Fruit fly (Drosophila melanogaster): Measurements from ENCODE around the gene CG18764.
A peak's percentile ranks its signal among the peaks of the same experiment; 100 is the strongest.

The CG18764 gene

DNA sequence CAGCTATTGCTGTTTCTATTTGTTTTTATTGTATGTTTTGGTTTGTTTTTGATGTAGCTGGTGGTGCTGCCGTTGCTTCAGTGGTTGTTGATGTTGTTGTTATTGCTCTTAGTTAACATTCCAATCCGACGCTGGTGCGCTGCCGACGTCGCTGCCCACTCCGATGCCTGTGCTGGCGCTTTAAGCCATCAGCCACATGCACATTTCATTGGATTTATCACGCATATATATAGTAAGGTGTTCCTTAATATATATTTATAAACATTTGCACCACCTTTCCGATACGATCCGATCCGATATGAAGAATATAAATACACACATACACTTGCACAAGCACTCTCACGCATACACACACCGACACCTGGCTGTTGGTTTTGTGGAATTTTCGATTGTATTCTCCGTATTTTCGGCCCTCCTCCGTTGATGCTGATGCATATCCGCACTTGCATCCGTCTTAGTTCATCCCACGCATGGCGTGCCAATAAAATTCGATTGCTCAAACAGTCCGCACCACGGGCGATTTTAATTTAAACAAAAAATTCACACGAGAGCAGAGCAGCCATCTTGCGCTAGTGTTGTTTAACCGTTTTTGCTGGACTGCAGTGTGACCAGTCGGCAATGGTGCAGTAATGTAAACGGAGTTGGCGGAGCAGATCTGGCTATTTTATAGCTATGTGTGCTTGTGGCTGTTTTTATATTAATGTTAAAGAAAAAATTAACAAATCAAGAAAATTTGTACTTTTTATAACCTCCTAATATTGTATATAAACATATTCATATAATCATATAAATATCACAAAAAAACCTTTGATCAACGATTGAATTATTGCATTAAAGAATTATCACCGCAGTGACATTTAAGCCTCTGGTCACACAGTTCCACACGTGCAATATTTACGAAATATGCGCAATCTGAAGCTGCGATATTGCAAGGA lies 23.7 kb downstream of the CG18764 start, which contains the start of the genes Csk and Elp1 (continued):
- no peak for TF ChIP-seq CG4282 (GFP tag; optimal IDR thresholded peaks at IDR 0.05)
- peak; percentile 51 for TF ChIP-seq CG1602 (GFP tag; optimal IDR thresholded peaks at IDR 0.05)
- 0 out of 3 replicates have a peak, but pooled peaks have one; percentile 54 for TF ChIP-seq CG11456 (GFP tag; IDR thresholded peaks at IDR 0.05)
- TF ChIP-seq Bgb (GFP tag; IDR thresholded peaks at IDR 0.05; ENCODE audit: partially characterized antibody), result peak; percentile 30; the same call in 1 of the 2 replicates
- TF ChIP-seq MESR4 (GFP tag; optimal IDR thresholded peaks at IDR 0.05), result peak; percentile 97
- TF ChIP-seq sna (GFP tag; IDR thresholded peaks at IDR 0.05; ENCODE audit: partially characterized antibody), result no peak
- TF ChIP-seq CG17186 (GFP tag; optimal IDR thresholded peaks at IDR 0.05), result peak; percentile 41
- TF ChIP-seq twi (tag; optimal IDR thresholded peaks at IDR 0.05), result peak; percentile 73
- TF ChIP-seq pros (GFP tag; optimal IDR thresholded peaks at IDR 0.05), result no peak
- TF ChIP-seq Lhr (GFP tag; optimal IDR thresholded peaks at IDR 0.05), result peak; percentile 69
- 0 out of 2 replicates have a peak, but pooled peaks have one; percentile 17 for TF ChIP-seq H2.0 (GFP tag; IDR thresholded peaks at IDR 0.05)
- no peak for TF ChIP-seq B-H1 (GFP tag; IDR thresholded peaks at IDR 0.05)
- peak; percentile 65 for TF ChIP-seq Nf-YC (tag; optimal IDR thresholded peaks at IDR 0.05)
- TF ChIP-seq Sin3A (optimal IDR thresholded peaks at IDR 0.05), result peak; percentile 82
- peak; percentile 68; the same call in 1 of the 2 replicates for TF ChIP-seq Rfx (GFP tag; IDR thresholded peaks at IDR 0.05)
- TF ChIP-seq CG34376 (GFP tag; optimal IDR thresholded peaks at IDR 0.05), result peak; percentile 33
- TF ChIP-seq stwl (tag; optimal IDR thresholded peaks at IDR 0.05), result peak; percentile 97
- no peak for TF ChIP-seq CG11093 (GFP tag; IDR thresholded peaks at IDR 0.05)
- TF ChIP-seq kni (GFP tag; optimal IDR thresholded peaks at IDR 0.05), result peak; percentile 39
- TF ChIP-seq CG11085 (GFP tag; IDR thresholded peaks at IDR 0.05), result peak; percentile 40; the same call in 1 of the 2 replicates
- TF ChIP-seq CG30020 (tag; optimal IDR thresholded peaks at IDR 0.05), result peak; percentile 73
- no peak for TF ChIP-seq yki (optimal IDR thresholded peaks at IDR 0.05)
- peak; percentile 88 for TF ChIP-seq CG3847 (GFP tag; IDR thresholded peaks at IDR 0.05)
- peak; percentile 41 for TF ChIP-seq HLH54F (GFP tag; optimal IDR thresholded peaks at IDR 0.05)
- peak; percentile 61 for TF ChIP-seq cwo (GFP tag; optimal IDR thresholded peaks at IDR 0.05)
- peak; percentile 52 for TF ChIP-seq CG10147 (GFP tag; optimal IDR thresholded peaks at IDR 0.05)
- TF ChIP-seq Ets65A (GFP tag), result peak; percentile 91
- no peak for TF ChIP-seq odd (GFP tag; optimal IDR thresholded peaks at IDR 0.05)
- TF ChIP-seq BEAF-32 (GFP tag; optimal IDR thresholded peaks at IDR 0.05), result peak; percentile 55
- no peak for TF ChIP-seq Hr78 (GFP tag; optimal IDR thresholded peaks at IDR 0.05)
- no peak for TF ChIP-seq wdn (GFP tag; IDR thresholded peaks at IDR 0.05)
- TF ChIP-seq nom (GFP tag; optimal IDR thresholded peaks at IDR 0.05), result peak; percentile 44
- TF ChIP-seq Hsf (GFP tag; optimal IDR thresholded peaks at IDR 0.05), result peak; percentile 25
- no peak for TF ChIP-seq CG16813 (GFP tag; IDR thresholded peaks at IDR 0.05; ENCODE audit: partially characterized antibody)
- peak; percentile 26 for TF ChIP-seq CG15011 (GFP tag; optimal IDR thresholded peaks at IDR 0.05)
- no peak for TF ChIP-seq emc (GFP tag; optimal IDR thresholded peaks at IDR 0.05)
- peak; percentile 76 for TF ChIP-seq CG17361 (GFP tag; IDR thresholded peaks at IDR 0.05)
- TF ChIP-seq HLHmδ (GFP tag; optimal IDR thresholded peaks at IDR 0.05), result peak; percentile 11
- peak; percentile 55 for TF ChIP-seq CG4820 (GFP tag; optimal IDR thresholded peaks at IDR 0.05)
- TF ChIP-seq repo (GFP tag; optimal IDR thresholded peaks at IDR 0.05), result no peak
- peak; percentile 72 for TF ChIP-seq CG12391 (tag; optimal IDR thresholded peaks at IDR 0.05)
- TF ChIP-seq ems (GFP tag; optimal IDR thresholded peaks at IDR 0.05), result peak; percentile 0
- no peak for TF ChIP-seq CG3838 (GFP tag; optimal IDR thresholded peaks at IDR 0.05)
- TF ChIP-seq mld (GFP tag; IDR thresholded peaks at IDR 0.05; ENCODE audit: partially characterized antibody), result no peak
- no peak for TF ChIP-seq wor (GFP tag; IDR thresholded peaks at IDR 0.05)
- TF ChIP-seq cato (GFP tag; optimal IDR thresholded peaks at IDR 0.05; ENCODE audit: borderline replicate concordance), result peak; percentile 16
- peak; percentile 45; the same call in 2 of the 3 replicates for TF ChIP-seq Aef1 (GFP tag; IDR thresholded peaks at IDR 0.05)
- TF ChIP-seq Jarid2 (GFP tag; optimal IDR thresholded peaks at IDR 0.05), result peak; percentile 30
